Worm (Caenorhabditis elegans): ENCODE data around the gene mix-1.

DNA sequence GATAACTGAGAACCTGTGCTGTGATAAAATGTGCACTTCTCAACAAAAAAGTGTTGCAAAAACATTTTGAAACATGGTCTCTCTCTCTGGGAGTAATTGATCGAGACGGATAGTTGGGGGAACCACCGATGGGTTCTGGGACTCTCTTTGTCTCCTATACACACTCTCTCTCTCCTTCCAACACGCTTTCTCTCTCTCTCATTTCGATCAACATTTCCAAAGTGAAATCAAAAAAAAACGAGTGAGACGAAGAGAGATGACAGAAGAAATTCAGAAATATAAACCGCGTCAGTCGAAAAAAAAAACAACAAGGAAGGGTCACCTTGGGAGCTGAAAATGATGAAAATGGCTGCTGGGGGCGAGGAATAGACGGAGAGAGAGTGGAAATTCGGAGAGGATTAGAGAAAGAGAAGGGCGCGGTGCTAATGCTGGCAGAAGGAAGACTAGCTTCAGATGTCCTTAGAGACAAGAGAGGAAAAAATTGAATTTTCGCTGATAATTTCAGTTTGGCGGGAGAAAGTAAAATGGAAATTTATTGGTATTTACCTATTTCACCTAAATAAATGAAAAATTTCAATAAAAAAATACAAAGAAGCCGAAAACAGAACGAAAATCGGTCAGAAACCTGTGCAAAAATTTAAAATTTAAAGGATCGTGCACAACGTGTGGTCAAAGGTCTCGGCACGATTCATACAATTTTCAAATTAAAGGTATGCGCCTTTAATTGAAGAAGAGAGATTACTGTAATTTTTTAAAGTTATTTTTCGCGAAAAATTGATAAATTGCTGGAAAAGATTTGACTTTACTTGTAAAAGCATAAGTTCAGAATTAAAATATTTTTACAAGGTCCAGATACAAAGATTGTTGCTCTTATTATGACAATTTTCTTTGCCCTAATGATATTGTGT lies 39.0 kb downstream of the mix-1 start:
- TF ChIP-seq ceh-22 (tag; optimal IDR thresholded peaks at IDR 0.05) = no peak
- no peak for TF ChIP-seq lim-6 (tag; optimal IDR thresholded peaks at IDR 0.05)
- TF ChIP-seq tbx-2 (tag; optimal IDR thresholded peaks at IDR 0.05) = no peak
- TF ChIP-seq fkh-10 (GFP tag; optimal IDR thresholded peaks at IDR 0.05) = no peak
- no peak for TF ChIP-seq ceh-6 (GFP tag; optimal IDR thresholded peaks at IDR 0.05)
